Worm (Caenorhabditis elegans) whole organism, L4 larva: Measurements from ENCODE around the gene rla-2.

ENCODE experiments used
- F26F4.8 ChIP-seq: fragments of 200-800 bp; sonication (Bioruptor generic); conservative IDR thresholded peaks from 2 replicates; pipeline ENCODE4 v1.3.6; 2022; ENCODE audit warnings: missing genetic modification characterization, missing compliant biosample characterization
- T20F7.1 ChIP-seq: fragments of 200-800 bp; sonication (Bioruptor generic); optimal IDR thresholded peaks from 2 replicates; lab custom pipeline; 2018; ENCODE audit warnings: mild to moderate bottlenecking, missing genetic modification characterization, missing compliant biosample characterization
- T26A8.4 ChIP-seq: fragments of 200-800 bp; sonication (Bioruptor generic); IDR thresholded peaks from 2 replicates; pipeline ENCODE4 v1.3.6; 2022; ENCODE audit warnings: missing genetic modification characterization, missing compliant biosample characterization
- Y105C5A.15 ChIP-seq: fragments of 200-800 bp; sonication (Bioruptor generic); IDR thresholded peaks from 2 replicates; pipeline ENCODE4 v1.3.6; 2022; ENCODE audit warnings: missing genetic modification characterization, missing compliant biosample characterization
- Y5F2A.4 ChIP-seq: fragments of 200-800 bp; sonication (Bioruptor generic); optimal IDR thresholded peaks from 2 replicates; lab custom pipeline; 2018; ENCODE audit warnings: mild to moderate bottlenecking, missing genetic modification characterization, missing compliant biosample characterization
- ZK337.2 ChIP-seq: fragments of 200-800 bp; sonication (Bioruptor generic); IDR thresholded peaks from 2 replicates; pipeline ENCODE4 v1.3.6; 2022; ENCODE audit warnings: missing genetic modification reagents, missing genetic modification characterization, missing compliant biosample characterization
- aha-1 ChIP-seq: fragments of 150-350 bp; peaks from one replicate; lab custom pipeline; 2014; ENCODE audit warnings: missing biosample characterization, missing genetic modification characterization
- aly-2 ChIP-seq: sonication (generic microtip); optimal IDR thresholded peaks from 2 replicates; lab custom pipeline; 2018; ENCODE audit warnings: missing biosample characterization, missing genetic modification characterization
- ama-1 ChIP-seq: fragments of 150-350 bp; optimal IDR thresholded peaks from 2 replicates; lab custom pipeline; 2014; ENCODE audit warnings: inconsistent platforms, mixed read lengths
- ceh-20 ChIP-seq: fragments of 200-800 bp; sonication (Bioruptor generic); IDR thresholded peaks from 2 replicates; pipeline ENCODE4 v1.3.6; 2022; ENCODE audit warnings: missing genetic modification reagents, missing genetic modification characterization, missing compliant biosample characterization
- ctbp-1 ChIP-seq: fragments of 200-800 bp; sonication (Bioruptor generic); IDR thresholded peaks from 2 replicates; pipeline ENCODE4 v1.3.6; 2022; ENCODE audit warnings: missing genetic modification reagents, missing genetic modification characterization, missing compliant biosample characterization
- dmd-6 ChIP-seq: fragments of 200-800 bp; sonication (Bioruptor generic); IDR thresholded peaks from 2 replicates; pipeline ENCODE4 v1.3.6; 2022; ENCODE audit warnings: missing genetic modification reagents, missing genetic modification characterization, missing compliant biosample characterization
- dve-1 ChIP-seq: sonication (generic microtip); optimal IDR thresholded peaks from 2 replicates; lab custom pipeline; 2017; ENCODE audit warnings: antibody characterized with exemption, mild to moderate bottlenecking, missing genetic modification characterization, missing compliant biosample characterization; ENCODE audit not compliant: insufficient read depth
- egl-43 ChIP-seq: fragments of 200-800 bp; sonication (Bioruptor generic); IDR thresholded peaks from 2 replicates; pipeline ENCODE4 v1.3.6; 2022; ENCODE audit warnings: missing genetic modification reagents, missing genetic modification characterization, missing compliant biosample characterization
- hif-1 ChIP-seq, 2 experiments: sonication (generic microtip); optimal IDR thresholded peaks; 2 replicates each; lab custom pipeline; 2016 to 2017; ENCODE audit warnings: missing compliant biosample characterization in 2 of 2, missing genetic modification characterization in 2 of 2, missing genetic modification reagents in 2 of 2, missing genotype in 2 of 2, mild to moderate bottlenecking in 1 of 2
- hmg-1.1 ChIP-seq: fragments of 200-800 bp; sonication (Bioruptor generic); IDR thresholded peaks from 2 replicates; pipeline ENCODE4 v1.3.6; 2022; ENCODE audit warnings: missing genetic modification reagents, missing genetic modification characterization, missing compliant biosample characterization
- lin-15B ChIP-seq: fragments of 150-350 bp; sonication (generic microtip); optimal IDR thresholded peaks from 3 replicates; lab custom pipeline; 2014; ENCODE audit warnings: missing biosample characterization, missing genetic modification characterization
- lin-29 ChIP-seq: fragments of 200-800 bp; sonication (Bioruptor generic); IDR thresholded peaks from 2 replicates; pipeline ENCODE4 v1.3.6; 2022; ENCODE audit warnings: missing genetic modification reagents, missing genetic modification characterization, missing compliant biosample characterization
- lin-38 ChIP-seq: fragments of 200-800 bp; sonication (Bioruptor generic); IDR thresholded peaks from 2 replicates; pipeline ENCODE4 v1.3.6; 2022; ENCODE audit warnings: missing genetic modification reagents, missing genetic modification characterization, missing compliant biosample characterization
- lsy-2 ChIP-seq, 2 experiments: fragments of 150-350 bp in 1 of 2; sonication (generic microtip) in 1 of 2; optimal IDR thresholded peaks; 2 replicates each; lab custom pipeline; 2014 to 2017; ENCODE audit warnings: missing biosample characterization in 2 of 2, missing genetic modification characterization in 2 of 2
- mes-2 ChIP-seq: sonication (generic microtip); optimal IDR thresholded peaks from 2 replicates; lab custom pipeline; 2016; ENCODE audit warnings: missing genotype, mild to moderate bottlenecking, missing genetic modification characterization, missing compliant biosample characterization; ENCODE audit not compliant: poor library complexity, severe bottlenecking
- mxl-3 ChIP-seq: fragments of 200-800 bp; sonication (Bioruptor generic); optimal IDR thresholded peaks from 2 replicates; lab custom pipeline; 2018; ENCODE audit warnings: mild to moderate bottlenecking, missing genetic modification characterization, missing compliant biosample characterization
- nhr-10 ChIP-seq: fragments of 150-350 bp; optimal IDR thresholded peaks from 2 replicates; lab custom pipeline; 2014; ENCODE audit warnings: missing biosample characterization, missing genetic modification characterization
- nhr-111 ChIP-seq: fragments of 200-800 bp; sonication (Bioruptor generic); optimal IDR thresholded peaks from 2 replicates; lab custom pipeline; 2018; ENCODE audit warnings: mild to moderate bottlenecking, missing genetic modification characterization, missing compliant biosample characterization
- nhr-28 ChIP-seq: fragments of 150-350 bp; optimal IDR thresholded peaks from 2 replicates; lab custom pipeline; 2014; ENCODE audit warnings: missing biosample characterization, missing genetic modification characterization
- nhr-77 ChIP-seq: fragments of 150-350 bp; optimal IDR thresholded peaks from 2 replicates; lab custom pipeline; 2014; ENCODE audit warnings: missing biosample characterization, missing genetic modification characterization
- pha-4 ChIP-seq, 2 experiments: fragments of 150-350 bp in 1 of 2; fragments of 200-800 bp in 1 of 2; sonication (Bioruptor generic) in 1 of 2; IDR thresholded peaks in 1 of 2; optimal IDR thresholded peaks in 1 of 2; 2 replicates each; pipeline versions ENCODE4 v1.3.6 to Lab custom; 2014 to 2022; ENCODE audit warnings: missing genetic modification characterization in 2 of 2, missing genetic modification reagents in 2 of 2, missing biosample characterization in 1 of 2, missing compliant biosample characterization in 1 of 2
- php-3 ChIP-seq: fragments of 200-800 bp; sonication (Bioruptor generic); IDR thresholded peaks from 2 replicates; pipeline ENCODE4 v1.3.6; 2022; ENCODE audit warnings: missing genetic modification reagents, missing genetic modification characterization, missing compliant biosample characterization
- pqm-1 ChIP-seq: sonication (generic microtip); optimal IDR thresholded peaks from 2 replicates; lab custom pipeline; 2017; ENCODE audit warnings: missing biosample characterization, missing genetic modification characterization
- rbr-2 ChIP-seq: sonication (generic microtip); optimal IDR thresholded peaks from 2 replicates; lab custom pipeline; 2016; ENCODE audit warnings: missing genotype, missing genetic modification characterization, missing compliant biosample characterization
- saeg-2 ChIP-seq: fragments of 200-800 bp; sonication (Bioruptor generic); IDR thresholded peaks from 2 replicates; pipeline ENCODE4 v1.3.6; 2022; ENCODE audit warnings: missing genetic modification reagents, missing genetic modification characterization, missing compliant biosample characterization
- set-16 ChIP-seq: fragments of 200-800 bp; sonication (Bioruptor generic); IDR thresholded peaks from 2 replicates; pipeline ENCODE4 v1.3.6; 2022; ENCODE audit warnings: missing genetic modification reagents, missing genetic modification characterization, missing compliant biosample characterization
- tag-97 ChIP-seq: fragments of 200-800 bp; sonication (Bioruptor generic); IDR thresholded peaks from 2 replicates; pipeline ENCODE4 v1.3.6; 2022; ENCODE audit warnings: missing genetic modification characterization, missing compliant biosample characterization
- tra-1 ChIP-seq: fragments of 200-800 bp; sonication (Bioruptor generic); IDR thresholded peaks from 2 replicates; pipeline ENCODE4 v1.3.6; 2022; ENCODE audit warnings: missing genetic modification reagents, missing genetic modification characterization, missing compliant biosample characterization
- unc-130 ChIP-seq: sonication (generic microtip); optimal IDR thresholded peaks from 2 replicates; lab custom pipeline; 2016; ENCODE audit warnings: missing genetic modification reagents, missing genetic modification characterization, missing compliant biosample characterization
- unc-39 ChIP-seq: sonication (generic microtip); optimal IDR thresholded peaks from 2 replicates; lab custom pipeline; 2017; ENCODE audit warnings: missing biosample characterization, missing genetic modification characterization
- unc-62 ChIP-seq, 3 experiments: fragments of 150-350 bp in 1 of 3; sonication (generic microtip); optimal IDR thresholded peaks in 2 of 3; peaks in 1 of 3; 1 replicate in 1 of 3; 2 replicates in 2 of 3; lab custom pipeline; 2014 to 2017; ENCODE audit warnings: missing biosample characterization in 3 of 3, missing genetic modification characterization in 3 of 3, missing genetic modification reagents in 3 of 3, missing genotype in 1 of 3
- vab-7 ChIP-seq: fragments of 200-800 bp; sonication (Bioruptor generic); IDR thresholded peaks from 2 replicates; pipeline ENCODE4 v1.3.6; 2022; ENCODE audit warnings: missing genetic modification reagents, missing genetic modification characterization, missing compliant biosample characterization
- zfp-2 ChIP-seq: sonication (generic microtip); optimal IDR thresholded peaks from 2 replicates; lab custom pipeline; 2016; ENCODE audit warnings: mild to moderate bottlenecking, missing genetic modification characterization, missing compliant biosample characterization
- zfp-3 ChIP-seq: fragments of 200-800 bp; sonication (Bioruptor generic); conservative IDR thresholded peaks from 2 replicates; pipeline ENCODE4 v1.3.6; 2022; ENCODE audit warnings: missing genetic modification reagents, missing genetic modification characterization, missing compliant biosample characterization
- zip-11 ChIP-seq: fragments of 200-800 bp; sonication (Bioruptor generic); IDR thresholded peaks from 2 replicates; pipeline ENCODE4 v1.3.6; 2022; ENCODE audit warnings: missing genetic modification characterization, missing compliant biosample characterization
- zip-2 ChIP-seq: fragments of 150-350 bp; optimal IDR thresholded peaks from 2 replicates; lab custom pipeline; 2014; ENCODE audit warnings: missing biosample characterization, missing genetic modification characterization

Gene rla-2

ce11 chrIV:13334287-13334686, 35.8 kb downstream of the rla-2 start (continued):
- no peak for TF ChIP-seq pha-4 (GFP tag; IDR thresholded peaks at IDR 0.05; lab: Robert Waterston, UW)
- TF ChIP-seq pha-4 (tag; optimal IDR thresholded peaks at IDR 0.05; lab: Kevin White, UChicago): no peak
- no peak for TF ChIP-seq zfp-2
- TF ChIP-seq mes-2: no peak
- TF ChIP-seq saeg-2 (GFP tag; lab: Robert Waterston, UW): no peak
- no peak for TF ChIP-seq tag-97 (GFP tag; lab: Robert Waterston, UW)
- TF ChIP-seq hmg-1.1 (GFP tag; lab: Robert Waterston, UW): no peak
- TF ChIP-seq Y105C5A.15 (GFP tag; lab: Robert Waterston, UW): no peak
- TF ChIP-seq zip-2 (tag; lab: Kevin White, UChicago): no peak
- TF ChIP-seq T20F7.1 (GFP tag; lab: Kevin White, UChicago): no peak
- no peak for TF ChIP-seq lin-38 (GFP tag; lab: Robert Waterston, UW)

- TF ChIP-seq egl-43 (no peak), set-16 (peak; percentile 85)
These were observed 38.8 kb downstream of the rla-2 start, which contains the start of gene pqn-74 for ce11 chrIV:13331285-13331684. Gene pqn-74, minus strand, starts transcription at chrIV:13331406.

ce11 chrIV:13330547-13330946, 39.5 kb downstream of the rla-2 start:
- TF ChIP-seq hmg-1.1 (GFP tag; lab: Robert Waterston, UW) (0 out of 2 replicates have a peak, but pooled peaks have one; percentile 18), zfp-3 (GFP tag; lab: Robert Waterston, UW) (no peak), aly-2 (tag; lab: Kevin White, UChicago) (no peak), unc-130 (GFP tag; lab: Kevin White, UChicago) (no peak), dmd-6 (GFP tag; lab: Robert Waterston, UW) (no peak), dve-1 (tag; lab: Kevin White, UChicago) (no peak), mxl-3 (GFP tag; lab: Kevin White, UChicago) (peak; percentile 12), tra-1 (GFP tag; lab: Robert Waterston, UW) (no peak), set-16 (peak; percentile 57), hif-1 (tag; optimal IDR thresholded peaks at IDR 0.05; lab: Kevin White, UChicago) (no peak), zip-2 (tag; lab: Kevin White, UChicago) (no peak)

- TF ChIP-seq lin-29 (GFP tag; lab: Robert Waterston, UW) (no peak), zip-2 (tag; lab: Kevin White, UChicago) (no peak), mes-2 (no peak), vab-7 (GFP tag; lab: Robert Waterston, UW) (no peak), hmg-1.1 (GFP tag; lab: Robert Waterston, UW) (no peak), lin-15B (tag; lab: Kevin White, UChicago) (no peak), php-3 (GFP tag; lab: Robert Waterston, UW) (no peak), nhr-10 (no peak), pqm-1 (no peak), unc-39 (no peak), zfp-2 (no peak), T26A8.4 (GFP tag; lab: Robert Waterston, UW) (no peak), lsy-2 (tag; optimal IDR thresholded peaks at IDR 0.05; lab: Kevin White, UChicago) (no peak), rbr-2 (no peak), ctbp-1 (no peak)
- TF ChIP-seq, all 104 proteins: peak for 0
These were observed 42.0 kb downstream of the rla-2 start, which contains the start of gene far-6 for ce11 chrIV:13328059-13328458. Gene far-6, plus strand, starts transcription at chrIV:13328359.

ce11 chrIV:13327064-13327463, 43.0 kb downstream of the rla-2 start:
- TF ChIP-seq nhr-111 (GFP tag; lab: Kevin White, UChicago) (no peak), aha-1 (peak; percentile 24), nhr-28 (tag; lab: Kevin White, UChicago) (peak; percentile 89), T20F7.1 (GFP tag; lab: Kevin White, UChicago) (peak; percentile 35), nhr-77 (tag; lab: Kevin White, UChicago) (peak; percentile 91), zfp-3 (GFP tag; lab: Robert Waterston, UW) (no peak), zip-11 (GFP tag; lab: Robert Waterston, UW) (no peak), F26F4.8 (GFP tag; lab: Robert Waterston, UW) (no peak), mxl-3 (GFP tag; lab: Kevin White, UChicago) (no peak), dve-1 (tag; lab: Kevin White, UChicago) (peak; percentile 94), ZK337.2 (GFP tag; lab: Robert Waterston, UW) (no peak), unc-62 (GFP tag; optimal IDR thresholded peaks at IDR 0.05 in 1 of 2; lab: Kevin White, UChicago) (peak in 1 of 2 experiments; percentile 56), unc-62 (tag; optimal IDR thresholded peaks at IDR 0.05; lab: Kevin White, UChicago) (no peak), unc-39 (no peak), pqm-1 (peak; percentile 96), php-3 (GFP tag; lab: Robert Waterston, UW) (peak; percentile 83), ceh-20 (GFP tag; lab: Robert Waterston, UW) (peak; percentile 70), ama-1 (lab: Kevin White, UChicago) (no peak), Y5F2A.4 (GFP tag; lab: Kevin White, UChicago) (no peak)
